Worm (Caenorhabditis elegans) whole organism, midembryonic: ENCODE data around the gene BE10.5.

Experiments
- T22C8.4 ChIP-seq: fragments of 200-800 bp; sonication (Bioruptor generic); IDR thresholded peaks from 2 replicates; pipeline ENCODE4 v1.3.6; 2022; ENCODE audit warnings: missing genetic modification characterization, missing compliant biosample characterization
- cog-1 ChIP-seq: sonication (generic microtip); optimal IDR thresholded peaks from 2 replicates; lab custom pipeline; 2016; ENCODE audit warnings: missing genetic modification characterization, missing compliant biosample characterization
- flt-1 ChIP-seq: fragments of 200-800 bp; sonication (Bioruptor generic); IDR thresholded peaks from 2 replicates; pipeline ENCODE4 v1.3.6; 2022; ENCODE audit warnings: missing genetic modification characterization, missing compliant biosample characterization
- klf-2 ChIP-seq: fragments of 200-800 bp; sonication (Bioruptor generic); conservative IDR thresholded peaks from 2 replicates; pipeline ENCODE4 v1.3.6; 2022; ENCODE audit warnings: missing genetic modification reagents, missing genetic modification characterization, missing compliant biosample characterization
- med-1 ChIP-seq: sonication (generic microtip); optimal IDR thresholded peaks from 2 replicates; lab custom pipeline; 2017; ENCODE audit warnings: missing genetic modification characterization, mild to moderate bottlenecking, missing compliant biosample characterization, antibody characterized with exemption, missing genetic modification reagents; ENCODE audit not compliant: insufficient read depth
- ref-1 ChIP-seq: fragments of 200-800 bp; sonication (Bioruptor generic); conservative IDR thresholded peaks from 2 replicates; pipeline ENCODE4 v1.3.6; 2022; ENCODE audit warnings: missing genetic modification reagents, missing genetic modification characterization, missing compliant biosample characterization
- tab-1 ChIP-seq: fragments of 200-800 bp; sonication (Bioruptor generic); IDR thresholded peaks from 2 replicates; pipeline ENCODE4 v1.3.6; 2022; ENCODE audit warnings: missing genetic modification characterization, missing compliant biosample characterization
- ztf-23 ChIP-seq: fragments of 200-800 bp; sonication (Bioruptor generic); IDR thresholded peaks from 2 replicates; pipeline ENCODE4 v1.3.6; 2022; ENCODE audit warnings: missing genetic modification reagents, missing genetic modification characterization, missing compliant biosample characterization
- ztf-29 ChIP-seq: fragments of 200-800 bp; sonication (Bioruptor generic); IDR thresholded peaks from 2 replicates; pipeline ENCODE4 v1.3.6; 2022; ENCODE audit warnings: missing genetic modification reagents, missing genetic modification characterization, missing compliant biosample characterization

BE10.5 gene

ce11 chrIII:12838913-12839366 lies 32.3 kb upstream of the BE10.5 start, which contains the start of gene Y37D8A.4:
Gene Y37D8A.4 (minus strand): TSS chrIII:12838963.
- TF ChIP-seq cog-1 (tag; lab: Kevin White, UChicago) = no peak
- TF ChIP-seq T22C8.4 (GFP tag; lab: Robert Waterston, UW) = no peak
- no peak for TF ChIP-seq ref-1 (GFP tag; lab: Robert Waterston, UW)

ce11 chrIII:12838299-12838698 lies 31.7 kb upstream of the BE10.5 start:
- TF ChIP-seq ztf-29 (GFP tag; lab: Robert Waterston, UW) (no peak), ztf-23 (no peak), flt-1 (GFP tag; lab: Robert Waterston, UW) (no peak), cog-1 (tag; lab: Kevin White, UChicago) (no peak), klf-2 (GFP tag; lab: Robert Waterston, UW) (no peak), ref-1 (GFP tag; lab: Robert Waterston, UW) (no peak), med-1 (GFP tag; lab: Kevin White, UChicago) (no peak), T22C8.4 (GFP tag; lab: Robert Waterston, UW) (no peak), tab-1 (no peak)

ce11 chrIII:12836742-12837285 lies 30.2 kb upstream of the BE10.5 start:
- no peak for TF ChIP-seq ztf-23
- TF ChIP-seq T22C8.4 (GFP tag; lab: Robert Waterston, UW) = no peak
- no peak for TF ChIP-seq cog-1 (tag; lab: Kevin White, UChicago)
- TF ChIP-seq ztf-29 (GFP tag; lab: Robert Waterston, UW) = no peak
- no peak for TF ChIP-seq tab-1
- no peak for TF ChIP-seq ref-1 (GFP tag; lab: Robert Waterston, UW)
- TF ChIP-seq med-1 (GFP tag; lab: Kevin White, UChicago) = no peak

ce11 chrIII:12833079-12833478 lies 26.5 kb upstream of the BE10.5 start:
- TF ChIP-seq ztf-29 (GFP tag; lab: Robert Waterston, UW) (no peak), T22C8.4 (GFP tag; lab: Robert Waterston, UW) (no peak), ref-1 (GFP tag; lab: Robert Waterston, UW) (no peak), cog-1 (tag; lab: Kevin White, UChicago) (no peak), med-1 (GFP tag; lab: Kevin White, UChicago) (no peak), tab-1 (no peak), klf-2 (GFP tag; lab: Robert Waterston, UW) (no peak)

- TF ChIP-seq med-1 (GFP tag; lab: Kevin White, UChicago) = no peak
- TF ChIP-seq cog-1 (tag; lab: Kevin White, UChicago) = no peak
- no peak for TF ChIP-seq ref-1 (GFP tag; lab: Robert Waterston, UW)
- no peak for TF ChIP-seq T22C8.4 (GFP tag; lab: Robert Waterston, UW)
- TF ChIP-seq ztf-23 = no peak
- TF ChIP-seq tab-1 = no peak
- TF ChIP-seq flt-1 (GFP tag; lab: Robert Waterston, UW) = no peak
- no peak for TF ChIP-seq klf-2 (GFP tag; lab: Robert Waterston, UW)
- TF ChIP-seq ztf-29 (GFP tag; lab: Robert Waterston, UW) = no peak
Observed at ce11 chrIII:12831696-12832095, 25.1 kb upstream of the BE10.5 start.

- TF ChIP-seq tab-1 (no peak), ztf-29 (GFP tag; lab: Robert Waterston, UW) (no peak), flt-1 (GFP tag; lab: Robert Waterston, UW) (no peak), klf-2 (GFP tag; lab: Robert Waterston, UW) (no peak)
Observed at ce11 chrIII:12829068-12829467, 22.5 kb upstream of the BE10.5 start, which contains the start of gene Y37D8A.3. Gene Y37D8A.3 (plus strand): TSS chrIII:12829368.

- TF ChIP-seq cog-1 (tag; lab: Kevin White, UChicago) (no peak), ztf-29 (GFP tag; lab: Robert Waterston, UW) (peak; percentile 32; the same call in 1 of the 2 replicates)
Observed at ce11 chrIII:12822608-12823261, 16.1 kb upstream of the BE10.5 start.

- TF ChIP-seq ref-1 (GFP tag; lab: Robert Waterston, UW) (no peak), flt-1 (GFP tag; lab: Robert Waterston, UW) (no peak), cog-1 (tag; lab: Kevin White, UChicago) (no peak), T22C8.4 (GFP tag; lab: Robert Waterston, UW) (no peak), ztf-29 (GFP tag; lab: Robert Waterston, UW) (no peak)
Observed at ce11 chrIII:12821331-12821730, 14.7 kb upstream of the BE10.5 start.

ce11 chrIII:12819909-12820308 lies 13.3 kb upstream of the BE10.5 start, which contains the start of the genes Y37D8A.2 and Y37D8A.25:
Gene Y37D8A.2 (plus strand): TSS chrIII:12820193.
Gene Y37D8A.25 (minus strand): TSS chrIII:12820253.
- TF ChIP-seq ztf-29 (GFP tag; lab: Robert Waterston, UW) (no peak), cog-1 (tag; lab: Kevin White, UChicago) (no peak), ztf-23 (no peak), tab-1 (no peak), klf-2 (GFP tag; lab: Robert Waterston, UW) (no peak), med-1 (GFP tag; lab: Kevin White, UChicago) (no peak), flt-1 (GFP tag; lab: Robert Waterston, UW) (no peak), T22C8.4 (GFP tag; lab: Robert Waterston, UW) (no peak), ref-1 (GFP tag; lab: Robert Waterston, UW) (no peak)

ce11 chrIII:12819148-12819547 lies 12.5 kb upstream of the BE10.5 start:
- TF ChIP-seq cog-1 (tag; lab: Kevin White, UChicago) (no peak), flt-1 (GFP tag; lab: Robert Waterston, UW) (no peak), ref-1 (GFP tag; lab: Robert Waterston, UW) (no peak), tab-1 (no peak), ztf-29 (GFP tag; lab: Robert Waterston, UW) (no peak), T22C8.4 (GFP tag; lab: Robert Waterston, UW) (no peak), ztf-23 (no peak), klf-2 (GFP tag; lab: Robert Waterston, UW) (no peak), med-1 (GFP tag; lab: Kevin White, UChicago) (no peak)
